Fruit fly (Drosophila melanogaster) whole organism, embryonic: Measurements from ENCODE around the gene CG13471.

Source experiments
- Abd-B ChIP-seq: fragments of 200-800 bp; sonication (Bioruptor generic); optimal IDR thresholded peaks from 2 replicates; lab custom pipeline; 2018; ENCODE audit warnings: missing biosample characterization, mild to moderate bottlenecking, missing genetic modification characterization, moderate library complexity
- Asciz ChIP-seq: fragments of 200-800 bp; sonication (Bioruptor generic); optimal IDR thresholded peaks from 2 replicates; lab custom pipeline; 2017; ENCODE audit warnings: missing biosample characterization, mild to moderate bottlenecking, missing genetic modification characterization, missing genetic modification reagents
- Awh ChIP-seq: fragments of 200-800 bp; sonication (Bioruptor generic); IDR thresholded peaks from 2 replicates; pipeline ENCODE4, ENCODE4 v1.3.6; 2022; ENCODE audit warnings: missing biosample characterization, missing genetic modification characterization
- B-H1 ChIP-seq: fragments of 200-800 bp; sonication (Bioruptor generic); IDR thresholded peaks from 3 replicates; pipeline ENCODE4 v1.3.6; 2022; ENCODE audit warnings: missing biosample characterization, missing genetic modification characterization
- CG1024 ChIP-seq: fragments of 200-800 bp; sonication (Bioruptor generic); IDR thresholded peaks from 2 replicates; pipeline ENCODE4 v1.3.6; 2022; ENCODE audit warnings: missing biosample characterization, missing genetic modification characterization
- CG11696 ChIP-seq: fragments of 200-800 bp; sonication (Bioruptor generic); IDR thresholded peaks from 2 replicates; pipeline ENCODE4 v1.3.6; 2022; ENCODE audit warnings: missing biosample characterization, missing genetic modification characterization
- CG12236 ChIP-seq: fragments of 200-800 bp; sonication (Bioruptor generic); optimal IDR thresholded peaks from 2 replicates; lab custom pipeline; 2016; ENCODE audit warnings: missing biosample characterization, missing genetic modification characterization
- CG1529 ChIP-seq: fragments of 200-800 bp; sonication (Bioruptor generic); optimal IDR thresholded peaks from 3 replicates; lab custom pipeline; 2018; ENCODE audit warnings: missing biosample characterization, missing genetic modification characterization
- CG1602 ChIP-seq: fragments of 200-800 bp; sonication (Bioruptor generic); optimal IDR thresholded peaks from 3 replicates; lab custom pipeline; 2016; ENCODE audit warnings: missing biosample characterization, missing genetic modification characterization
- CG16863 ChIP-seq: fragments of 200-800 bp; sonication (Bioruptor generic); optimal IDR thresholded peaks from 3 replicates; lab custom pipeline; 2016; ENCODE audit warnings: missing biosample characterization, missing genetic modification characterization
- CG17568 ChIP-seq: fragments of 200-800 bp; sonication (Bioruptor generic); optimal IDR thresholded peaks from 2 replicates; lab custom pipeline; 2018; ENCODE audit warnings: missing biosample characterization, mild to moderate bottlenecking, missing genetic modification characterization, moderate library complexity
- CG31388 ChIP-seq: fragments of 200-800 bp; sonication (Bioruptor generic); optimal IDR thresholded peaks from 2 replicates; lab custom pipeline; 2016; ENCODE audit warnings: missing biosample characterization, missing genetic modification characterization
- CG31441 ChIP-seq: fragments of 200-800 bp; sonication (Bioruptor generic); IDR thresholded peaks from 2 replicates; pipeline ENCODE4 v1.3.6; 2022; ENCODE audit warnings: missing biosample characterization, missing genetic modification characterization
- CG3995 ChIP-seq: fragments of 200-800 bp; sonication (Bioruptor generic); optimal IDR thresholded peaks from 3 replicates; lab custom pipeline; 2016; ENCODE audit warnings: missing biosample characterization, missing genetic modification characterization
- CG4424 ChIP-seq: fragments of 200-800 bp; sonication (Bioruptor generic); optimal IDR thresholded peaks from 3 replicates; lab custom pipeline; 2016; ENCODE audit warnings: missing biosample characterization, missing genetic modification characterization
- CG5180 ChIP-seq: fragments of 200-800 bp; sonication (Bioruptor generic); optimal IDR thresholded peaks from 3 replicates; lab custom pipeline; 2017; ENCODE audit warnings: missing biosample characterization, missing genetic modification characterization, mild to moderate bottlenecking, moderate library complexity, missing genetic modification reagents
- CG7556 ChIP-seq: fragments of 200-800 bp; sonication (Bioruptor generic); optimal IDR thresholded peaks from 2 replicates; lab custom pipeline; 2017; ENCODE audit warnings: missing biosample characterization, mild to moderate bottlenecking, missing genetic modification characterization
- CG7786 ChIP-seq: fragments of 200-800 bp; sonication (Bioruptor generic); optimal IDR thresholded peaks from 2 replicates; lab custom pipeline; 2016; ENCODE audit warnings: missing biosample characterization, missing genetic modification characterization
- CTCF ChIP-seq: fragments of 200-800 bp; sonication (Bioruptor generic); optimal IDR thresholded peaks from 2 replicates; lab custom pipeline; 2017; ENCODE audit warnings: missing biosample characterization, mild to moderate bottlenecking, missing genetic modification characterization, moderate library complexity
- Elba2 ChIP-seq: fragments of 200-800 bp; sonication (Bioruptor generic); optimal IDR thresholded peaks from 3 replicates; lab custom pipeline; 2016; ENCODE audit warnings: missing biosample characterization, missing genetic modification characterization
- Hmx ChIP-seq: fragments of 200-800 bp; sonication (Bioruptor generic); optimal IDR thresholded peaks from 2 replicates; lab custom pipeline; 2016; ENCODE audit warnings: missing biosample characterization, missing genetic modification characterization
- Jarid2 ChIP-seq: fragments of 200-800 bp; sonication (Bioruptor generic); optimal IDR thresholded peaks from 3 replicates; lab custom pipeline; 2017; ENCODE audit warnings: mild to moderate bottlenecking, missing biosample characterization, missing genetic modification reagents, missing genetic modification characterization
- Lim3 ChIP-seq: fragments of 200-800 bp; sonication (Bioruptor generic); IDR thresholded peaks from 2 replicates; pipeline ENCODE4 v1.3.6; 2022; ENCODE audit warnings: missing biosample characterization, missing genetic modification characterization
- Mes4 ChIP-seq: fragments of 200-800 bp; sonication (Bioruptor generic); optimal IDR thresholded peaks from 2 replicates; lab custom pipeline; 2016; ENCODE audit warnings: missing biosample characterization, missing genetic modification characterization
- Myb ChIP-seq: fragments of 200-800 bp; sonication (Bioruptor generic); optimal IDR thresholded peaks from 2 replicates; lab custom pipeline; 2016; ENCODE audit warnings: missing biosample characterization, missing genetic modification characterization
- NfI ChIP-seq: fragments of 200-800 bp; sonication (Bioruptor generic); optimal IDR thresholded peaks from 3 replicates; lab custom pipeline; 2018; ENCODE audit warnings: missing biosample characterization, mild to moderate bottlenecking, missing genetic modification characterization, moderate library complexity
- Spps ChIP-seq: fragments of 200-800 bp; sonication (Bioruptor generic); optimal IDR thresholded peaks from 2 replicates; lab custom pipeline; 2018; ENCODE audit warnings: missing biosample characterization, mild to moderate bottlenecking, missing genetic modification characterization
- Sry-β ChIP-seq: fragments of 200-800 bp; sonication (Bioruptor generic); optimal IDR thresholded peaks from 2 replicates; lab custom pipeline; 2018; ENCODE audit warnings: missing biosample characterization, mild to moderate bottlenecking, missing genetic modification characterization, moderate library complexity
- Stat92E ChIP-seq, 3 experiments: fragments of >200 bp in 2 of 3; fragments of 200-800 bp in 1 of 3; sonication (Bioruptor generic) in 1 of 3; optimal IDR thresholded peaks; 2 replicates each; lab custom pipeline; 2017 to 2019; ENCODE audit warnings: missing biosample characterization in 3 of 3, missing genetic modification characterization in 3 of 3, mild to moderate bottlenecking in 1 of 3, moderate library complexity in 1 of 3
- Tbp ChIP-seq: fragments of >200 bp; optimal IDR thresholded peaks from 2 replicates; lab custom pipeline; 2018; ENCODE audit warnings: missing biosample characterization, missing genetic modification characterization
- Xbp1 ChIP-seq: fragments of 200-800 bp; sonication (Bioruptor generic); optimal IDR thresholded peaks from 3 replicates; lab custom pipeline; 2016; ENCODE audit warnings: missing biosample characterization, mild to moderate bottlenecking, missing genetic modification characterization
- abd-A ChIP-seq: fragments of 200-800 bp; sonication (Bioruptor generic); optimal IDR thresholded peaks from 3 replicates; lab custom pipeline; 2019; ENCODE audit warnings: missing biosample characterization, mild to moderate bottlenecking, missing genetic modification characterization, moderate library complexity
- ash1 ChIP-seq: fragments of 200-800 bp; sonication (Bioruptor generic); optimal IDR thresholded peaks from 2 replicates; lab custom pipeline; 2018; ENCODE audit warnings: missing biosample characterization, mild to moderate bottlenecking, missing genetic modification characterization
- chm ChIP-seq: fragments of 200-800 bp; sonication (Bioruptor generic); IDR thresholded peaks from 2 replicates; pipeline ENCODE4 v1.3.6; 2022; ENCODE audit warnings: missing biosample characterization, missing genetic modification characterization
- fu2 ChIP-seq: fragments of 200-800 bp; sonication (Bioruptor generic); optimal IDR thresholded peaks from 2 replicates; lab custom pipeline; 2016; ENCODE audit warnings: missing biosample characterization, missing genetic modification characterization
- hbn ChIP-seq: fragments of 200-800 bp; sonication (Bioruptor generic); IDR thresholded peaks from 2 replicates; pipeline ENCODE4 v1.3.6; 2022; ENCODE audit warnings: missing biosample characterization, missing genetic modification characterization; ENCODE audit not compliant: partially characterized antibody
- her ChIP-seq: fragments of 200-800 bp; sonication (Bioruptor generic); optimal IDR thresholded peaks from 2 replicates; lab custom pipeline; 2016; ENCODE audit warnings: missing biosample characterization, missing genetic modification characterization
- jumu ChIP-seq: fragments of 200-800 bp; sonication (Bioruptor generic); optimal IDR thresholded peaks from 3 replicates; lab custom pipeline; 2016; ENCODE audit warnings: missing biosample characterization, missing genetic modification characterization
- klu ChIP-seq: fragments of 200-800 bp; sonication (Bioruptor generic); IDR thresholded peaks from 2 replicates; pipeline ENCODE4 v1.3.6; 2022; ENCODE audit warnings: missing biosample characterization, missing genetic modification characterization
- maf-S ChIP-seq: fragments of 200-800 bp; sonication (Bioruptor generic); optimal IDR thresholded peaks from 2 replicates; lab custom pipeline; 2016; ENCODE audit warnings: missing biosample characterization, missing genetic modification characterization
- oc ChIP-seq: fragments of 200-800 bp; sonication (Bioruptor generic); optimal IDR thresholded peaks from 2 replicates; lab custom pipeline; 2018; ENCODE audit warnings: missing biosample characterization, mild to moderate bottlenecking, missing genetic modification characterization, moderate library complexity
- onecut ChIP-seq: fragments of 200-800 bp; sonication (Bioruptor generic); IDR thresholded peaks from 2 replicates; pipeline ENCODE4 v1.3.6; 2022; ENCODE audit warnings: missing biosample characterization, missing genetic modification characterization
- pfk ChIP-seq: fragments of 200-800 bp; sonication (Bioruptor generic); optimal IDR thresholded peaks from 2 replicates; lab custom pipeline; 2018; ENCODE audit warnings: missing biosample characterization, mild to moderate bottlenecking, missing genetic modification characterization, moderate library complexity
- sc ChIP-seq, 3 experiments: fragments of >200 bp in 2 of 3; fragments of 200-800 bp in 1 of 3; sonication (Bioruptor generic) in 1 of 3; optimal IDR thresholded peaks; 2 replicates in 2 of 3; 3 replicates in 1 of 3; lab custom pipeline; 2017; ENCODE audit warnings: mild to moderate bottlenecking in 1 of 3, missing biosample characterization in 1 of 3, missing genetic modification characterization in 1 of 3, missing genetic modification reagents in 1 of 3
- stc ChIP-seq: fragments of 200-800 bp; sonication (Bioruptor generic); IDR thresholded peaks from 2 replicates; pipeline ENCODE4 v1.3.6; 2022; ENCODE audit warnings: missing biosample characterization, missing genetic modification characterization
- tgo ChIP-seq: fragments of 200-800 bp; sonication (Bioruptor generic); IDR thresholded peaks from 3 replicates; pipeline ENCODE4 v1.3.6; 2022; ENCODE audit warnings: missing biosample characterization, missing genetic modification characterization
- tio ChIP-seq: fragments of 200-800 bp; sonication (Bioruptor generic); optimal IDR thresholded peaks from 2 replicates; lab custom pipeline; 2017; ENCODE audit warnings: missing biosample characterization, missing genetic modification characterization, inconsistent platforms
- tup ChIP-seq: fragments of 200-800 bp; sonication (Bioruptor generic); optimal IDR thresholded peaks from 2 replicates; lab custom pipeline; 2016; ENCODE audit warnings: missing biosample characterization, mild to moderate bottlenecking, missing genetic modification characterization, moderate library complexity
- vvl ChIP-seq: fragments of 200-800 bp; sonication (Bioruptor generic); IDR thresholded peaks from 2 replicates; pipeline ENCODE4 v1.3.6; 2022; ENCODE audit warnings: missing biosample characterization, missing genetic modification characterization
- wek ChIP-seq: fragments of 200-800 bp; sonication (Bioruptor generic); optimal IDR thresholded peaks from 3 replicates; lab custom pipeline; 2018; ENCODE audit warnings: missing biosample characterization, mild to moderate bottlenecking, missing genetic modification characterization, moderate library complexity

CG13471 gene

dm6 chr3L:14756724-14757463, 23.6 kb upstream of the CG13471 start (continued):
- TF ChIP-seq jumu (GFP tag; lab: Kevin White, UChicago) (peak; percentile 91), Xbp1 (GFP tag; lab: Kevin White, UChicago) (peak; percentile 91), Jarid2 (GFP tag; lab: Kevin White, UChicago) (peak; percentile 81), sc (optimal IDR thresholded peaks at IDR 0.05; lab: Kevin White, UChicago) (no peak), sc (GFP tag; optimal IDR thresholded peaks at IDR 0.05; lab: Kevin White, UChicago) (peak; percentile 50), Spps (tag; lab: Kevin White, UChicago) (no peak), tgo (GFP tag; lab: Robert Waterston, UW) (peak; percentile 89), tup (peak; percentile 85), chm (peak; percentile 75), tio (GFP tag; lab: Kevin White, UChicago) (peak; percentile 76), oc (peak; percentile 82), CG1602 (GFP tag; lab: Kevin White, UChicago) (peak; percentile 82), Sry-β (GFP tag; lab: Kevin White, UChicago) (no peak), Elba2 (GFP tag; lab: Kevin White, UChicago) (peak; percentile 12), CG31441 (GFP tag; lab: Robert Waterston, UW) (peak; percentile 79), CG3995 (GFP tag; lab: Kevin White, UChicago) (peak; percentile 64), Hmx (GFP tag; lab: Kevin White, UChicago) (peak; percentile 44), abd-A (tag; lab: Kevin White, UChicago) (no peak), CG12236 (peak; percentile 63), CG5180 (peak; percentile 74), Mes4 (peak; percentile 83), vvl (GFP tag; lab: Robert Waterston, UW) (peak; percentile 95), hbn (GFP tag; lab: Robert Waterston, UW) (no peak), Tbp (GFP tag; lab: Kevin White, UChicago) (no peak), maf-S (GFP tag; lab: Kevin White, UChicago) (peak; percentile 88), CG7556 (GFP tag; lab: Kevin White, UChicago) (peak; percentile 87), Stat92E (GFP tag; optimal IDR thresholded peaks at IDR 0.05; lab: Kevin White, UChicago) (no peak), CG7786 (GFP tag; lab: Kevin White, UChicago) (peak; percentile 95), B-H1 (GFP tag; lab: Robert Waterston, UW) (peak; percentile 74), Awh (GFP tag; lab: Robert Waterston, UW) (peak; percentile 85), fu2 (GFP tag; lab: Kevin White, UChicago) (peak; percentile 93), wek (GFP tag; lab: Kevin White, UChicago) (peak; percentile 68), CG31388 (GFP tag; lab: Kevin White, UChicago) (peak; percentile 16), CG17568 (peak; percentile 10), CG16863 (peak; percentile 83), pfk (GFP tag; lab: Kevin White, UChicago) (no peak), stc (peak; percentile 90), ash1 (GFP tag; lab: Kevin White, UChicago) (no peak), NfI (GFP tag; lab: Kevin White, UChicago) (peak; percentile 90), Asciz (GFP tag; lab: Kevin White, UChicago) (peak; percentile 73), klu (GFP tag; lab: Robert Waterston, UW) (peak; percentile 84), Myb (GFP tag; lab: Kevin White, UChicago) (peak; percentile 85), CG11696 (GFP tag; lab: Robert Waterston, UW) (peak; percentile 74), CG1529 (GFP tag; lab: Kevin White, UChicago) (peak; percentile 82), Lim3 (GFP tag; lab: Robert Waterston, UW) (peak; percentile 72), CG1024 (GFP tag; lab: Robert Waterston, UW) (peak; percentile 79), Abd-B (peak; percentile 67), CG4424 (GFP tag; lab: Kevin White, UChicago) (peak; percentile 86), her (GFP tag; lab: Kevin White, UChicago) (peak; percentile 93), CTCF (GFP tag; lab: Kevin White, UChicago) (peak; percentile 27), onecut (peak; percentile 85)
